Fruit fly (Drosophila melanogaster): ENCODE results near the gene Acsf3.

The Acsf3 gene

dm6 chrX:7300356-7300721 lies 28.5 kb upstream of the Acsf3 start (continued):
- TF ChIP-seq jumu (GFP tag; optimal IDR thresholded peaks at IDR 0.05) (peak; percentile 9), CG4854 (GFP tag; optimal IDR thresholded peaks at IDR 0.05) (no peak), Ptx1 (GFP tag; IDR thresholded peaks at IDR 0.05) (peak; percentile 30; the same call in 1 of the 2 replicates), CG1529 (GFP tag; optimal IDR thresholded peaks at IDR 0.05) (no peak), CG3065 (GFP tag; optimal IDR thresholded peaks at IDR 0.05) (no peak), CG10366 (GFP tag; IDR thresholded peaks at IDR 0.05) (0 out of 2 replicates have a peak, but pooled peaks have one; percentile 7), CG16863 (GFP tag; optimal IDR thresholded peaks at IDR 0.05) (peak; percentile 22), unpg (GFP tag; optimal IDR thresholded peaks at IDR 0.05) (peak; percentile 24)

- peak; percentile 47 for TF ChIP-seq tna (GFP tag; IDR thresholded peaks at IDR 0.05; ENCODE audit: partially characterized antibody)
- 0 out of 2 replicates have a peak, but pooled peaks have one; percentile 2 for TF ChIP-seq slbo (GFP tag; IDR thresholded peaks at IDR 0.05)
- TF ChIP-seq zf30C (GFP tag; optimal IDR thresholded peaks at IDR 0.05): no peak
- peak; percentile 73 for TF ChIP-seq sug (tag; optimal IDR thresholded peaks at IDR 0.05)
- TF ChIP-seq CG11696 (GFP tag; IDR thresholded peaks at IDR 0.05): peak; percentile 73
- TF ChIP-seq bbx (GFP tag; IDR thresholded peaks at IDR 0.05; ENCODE audit: partially characterized antibody): peak; percentile 14; the same call in 1 of the 2 replicates
- no peak for TF ChIP-seq ham (GFP tag; IDR thresholded peaks at IDR 0.05)
- peak; percentile 98 for TF ChIP-seq CG17385 (GFP tag; optimal IDR thresholded peaks at IDR 0.05)
- TF ChIP-seq Bgb (GFP tag; IDR thresholded peaks at IDR 0.05; ENCODE audit: partially characterized antibody): peak; percentile 40; the same call in 1 of the 2 replicates
- peak; percentile 46; the same call in 2 of the 3 replicates for TF ChIP-seq CG34224 (GFP tag; IDR thresholded peaks at IDR 0.05; ENCODE audit: partially characterized antibody)
- TF ChIP-seq pan (optimal IDR thresholded peaks at IDR 0.05): no peak
- TF ChIP-seq pan (GFP tag; optimal IDR thresholded peaks at IDR 0.05 in 1 of 2, IDR thresholded peaks at IDR 0.05 in 1 of 2): peak in 1 of 2 experiments; percentile 7
- TF ChIP-seq ind (GFP tag; optimal IDR thresholded peaks at IDR 0.05): no peak
- no peak for TF ChIP-seq CG6272 (GFP tag; IDR thresholded peaks at IDR 0.05)
- peak in 1 of 2 experiments; percentile 57 for TF ChIP-seq Pdp1 (GFP tag; optimal IDR thresholded peaks at IDR 0.05)
- peak; percentile 77 for TF ChIP-seq CG1832 (GFP tag; optimal IDR thresholded peaks at IDR 0.05)
- no peak for TF ChIP-seq gsb-n (tag; optimal IDR thresholded peaks at IDR 0.05)
- TF ChIP-seq rib (GFP tag; IDR thresholded peaks at IDR 0.05): peak; percentile 31; the same call in 1 of the 2 replicates
- TF ChIP-seq Lhr (GFP tag; optimal IDR thresholded peaks at IDR 0.05): no peak
- no peak for TF ChIP-seq CG4854 (GFP tag; optimal IDR thresholded peaks at IDR 0.05)
- no peak for TF ChIP-seq slp2 (GFP tag; optimal IDR thresholded peaks at IDR 0.05)
- TF ChIP-seq run (tag; optimal IDR thresholded peaks at IDR 0.05): no peak
- TF ChIP-seq MBD-R2 (GFP tag; IDR thresholded peaks at IDR 0.05): no peak
- peak; percentile 16; the same call in 1 of the 2 replicates for TF ChIP-seq HLH3B (GFP tag; IDR thresholded peaks at IDR 0.05)
- TF ChIP-seq CG12769 (tag; optimal IDR thresholded peaks at IDR 0.05): peak; percentile 40
- peak; percentile 8 for TF ChIP-seq ac (GFP tag; optimal IDR thresholded peaks at IDR 0.05)
- no peak for TF ChIP-seq gfzf (GFP tag; optimal IDR thresholded peaks at IDR 0.05)
- TF ChIP-seq ci (GFP tag; IDR thresholded peaks at IDR 0.05): peak; percentile 72; the same call in 2 of the 3 replicates
- no peak for TF ChIP-seq row (GFP tag; IDR thresholded peaks at IDR 0.05)
- no peak for TF ChIP-seq crp (GFP tag; optimal IDR thresholded peaks at IDR 0.05)
- 0 out of 3 replicates have a peak, but pooled peaks have one; percentile 8 for TF ChIP-seq CG34422 (GFP tag; IDR thresholded peaks at IDR 0.05)
- TF ChIP-seq CG8765 (GFP tag; IDR thresholded peaks at IDR 0.05): peak; percentile 45; the same call in 1 of the 2 replicates
- TF ChIP-seq Optix (GFP tag; IDR thresholded peaks at IDR 0.05): no peak
- peak; percentile 51 for TF ChIP-seq CG10543 (GFP tag; optimal IDR thresholded peaks at IDR 0.05)
- peak; percentile 7 for TF ChIP-seq CG8478 (optimal IDR thresholded peaks at IDR 0.05)
- TF ChIP-seq HLH4C (GFP tag; IDR thresholded peaks at IDR 0.05; ENCODE audit: partially characterized antibody): peak; percentile 39; the same call in 1 of the 3 replicates
- TF ChIP-seq psq (GFP tag; optimal IDR thresholded peaks at IDR 0.05): peak; percentile 46
- TF ChIP-seq Xrp1 (GFP tag; IDR thresholded peaks at IDR 0.05): no peak
- no peak for TF ChIP-seq HmgD (GFP tag; optimal IDR thresholded peaks at IDR 0.05)
- TF ChIP-seq sr (GFP tag; IDR thresholded peaks at IDR 0.05): peak; percentile 96
- TF ChIP-seq CG12155 (GFP tag; optimal IDR thresholded peaks at IDR 0.05): no peak
Measured at dm6 chrX:7300722-7301350, 28.0 kb upstream of the Acsf3 start.
